Worm (Caenorhabditis elegans) whole organism, mixed stage, embryonic: ENCODE results near the gene nhr-258.

Source experiments
- M03D4.4 ChIP-seq: sonication (generic microtip); optimal IDR thresholded peaks from 2 replicates; lab custom pipeline; 2017; ENCODE audit warnings: mild to moderate bottlenecking, missing genetic modification characterization, missing compliant biosample characterization
- bed-3 ChIP-seq: fragments of 200-800 bp; sonication (Bioruptor generic); optimal IDR thresholded peaks from 3 replicates; lab custom pipeline; 2018; ENCODE audit warnings: mild to moderate bottlenecking, missing genetic modification characterization, moderate library complexity, missing compliant biosample characterization
- blmp-1 ChIP-seq: fragments of 150-350 bp; optimal IDR thresholded peaks from 2 replicates; lab custom pipeline; 2014; ENCODE audit warnings: missing biosample characterization, missing genetic modification characterization
- ceh-43 ChIP-seq: fragments of 200-800 bp; sonication (Bioruptor generic); optimal IDR thresholded peaks from 2 replicates; lab custom pipeline; 2018; ENCODE audit warnings: mild to moderate bottlenecking, missing genetic modification characterization, moderate library complexity, missing compliant biosample characterization
- ceh-83 ChIP-seq: fragments of 200-800 bp; sonication (Bioruptor generic); optimal IDR thresholded peaks from 2 replicates; lab custom pipeline; 2018; ENCODE audit warnings: mild to moderate bottlenecking, missing genetic modification characterization, missing compliant biosample characterization
- ces-1 ChIP-seq: fragments of 150-350 bp; optimal IDR thresholded peaks from 2 replicates; lab custom pipeline; 2014; ENCODE audit warnings: missing biosample characterization, missing genetic modification reagents, missing genetic modification characterization
- cnd-1 ChIP-seq: fragments of 200-800 bp; sonication (Bioruptor generic); optimal IDR thresholded peaks from 2 replicates; lab custom pipeline; 2018; ENCODE audit warnings: mild to moderate bottlenecking, missing genetic modification characterization, missing compliant biosample characterization
- drap-1 ChIP-seq: fragments of 200-800 bp; sonication (Bioruptor generic); optimal IDR thresholded peaks from 3 replicates; lab custom pipeline; 2018; ENCODE audit warnings: mild to moderate bottlenecking, missing genetic modification characterization, missing compliant biosample characterization
- elt-1 ChIP-seq: sonication (generic microtip); optimal IDR thresholded peaks from 2 replicates; lab custom pipeline; 2017; ENCODE audit warnings: missing genetic modification characterization, mild to moderate bottlenecking, missing compliant biosample characterization, antibody characterized with exemption, moderate library complexity, borderline replicate concordance; ENCODE audit not compliant: insufficient read depth
- elt-3 ChIP-seq: fragments of 150-350 bp; optimal IDR thresholded peaks from 2 replicates; lab custom pipeline; 2014; ENCODE audit warnings: missing biosample characterization, missing genetic modification characterization
- hlh-1 ChIP-seq: fragments of 150-350 bp; optimal IDR thresholded peaks from 2 replicates; lab custom pipeline; 2014; ENCODE audit warnings: missing biosample characterization, missing genetic modification reagents, missing genetic modification characterization
- lin-32 ChIP-seq: fragments of 200-800 bp; sonication (Bioruptor generic); optimal IDR thresholded peaks from 2 replicates; lab custom pipeline; 2018; ENCODE audit warnings: mild to moderate bottlenecking, missing genetic modification characterization, missing compliant biosample characterization
- lsy-2 ChIP-seq: fragments of 150-350 bp; optimal IDR thresholded peaks from 2 replicates; lab custom pipeline; 2014; ENCODE audit warnings: missing biosample characterization, missing genetic modification characterization
- mep-1 ChIP-seq: fragments of 150-350 bp; optimal IDR thresholded peaks from 2 replicates; lab custom pipeline; 2017; ENCODE audit warnings: missing biosample characterization, missing genetic modification reagents, missing genetic modification characterization, inconsistent platforms
- nhr-2 ChIP-seq: fragments of 150-350 bp; optimal IDR thresholded peaks from 2 replicates; lab custom pipeline; 2014; ENCODE audit warnings: missing biosample characterization, missing genetic modification characterization
- nhr-237 ChIP-seq: fragments of 150-350 bp; optimal IDR thresholded peaks from 2 replicates; lab custom pipeline; 2014; ENCODE audit warnings: missing biosample characterization, missing genetic modification characterization
- nhr-28 ChIP-seq: fragments of 150-350 bp; optimal IDR thresholded peaks from 2 replicates; lab custom pipeline; 2014; ENCODE audit warnings: missing biosample characterization, missing genetic modification characterization
- nhr-76 ChIP-seq: sonication (generic microtip); optimal IDR thresholded peaks from 2 replicates; lab custom pipeline; 2017; ENCODE audit warnings: missing biosample characterization, missing genetic modification characterization
- pha-4 ChIP-seq: fragments of 150-350 bp; optimal IDR thresholded peaks from 2 replicates; lab custom pipeline; 2018; ENCODE audit warnings: missing biosample characterization, missing genetic modification reagents, missing genetic modification characterization
- snpc-4 ChIP-seq: fragments of 150-350 bp; optimal IDR thresholded peaks from 2 replicates; lab custom pipeline; 2014; ENCODE audit warnings: missing biosample characterization, missing genetic modification characterization
- sptf-1 ChIP-seq: sonication (generic microtip); optimal IDR thresholded peaks from 2 replicates; lab custom pipeline; 2017; ENCODE audit warnings: mild to moderate bottlenecking, missing genetic modification characterization, moderate library complexity, missing compliant biosample characterization
- tbx-8 ChIP-seq: fragments of 200-800 bp; sonication (Bioruptor generic); optimal IDR thresholded peaks from 2 replicates; lab custom pipeline; 2018; ENCODE audit warnings: mild to moderate bottlenecking, missing genetic modification characterization, moderate library complexity, missing compliant biosample characterization
- unc-39 ChIP-seq: fragments of 150-350 bp; optimal IDR thresholded peaks from 2 replicates; lab custom pipeline; 2014; ENCODE audit warnings: missing biosample characterization, missing genetic modification characterization
- unc-62 ChIP-seq: fragments of 150-350 bp; optimal IDR thresholded peaks from 2 replicates; lab custom pipeline; 2014; ENCODE audit warnings: missing biosample characterization, missing genetic modification reagents, missing genetic modification characterization
- zip-8 ChIP-seq: fragments of 150-350 bp; optimal IDR thresholded peaks from 2 replicates; lab custom pipeline; 2014; ENCODE audit warnings: missing biosample characterization, missing genetic modification characterization
- ztf-11 ChIP-seq: fragments of 150-350 bp; optimal IDR thresholded peaks from 2 replicates; lab custom pipeline; 2014; ENCODE audit warnings: missing biosample characterization, missing genetic modification characterization

The nhr-258 gene

DNA sequence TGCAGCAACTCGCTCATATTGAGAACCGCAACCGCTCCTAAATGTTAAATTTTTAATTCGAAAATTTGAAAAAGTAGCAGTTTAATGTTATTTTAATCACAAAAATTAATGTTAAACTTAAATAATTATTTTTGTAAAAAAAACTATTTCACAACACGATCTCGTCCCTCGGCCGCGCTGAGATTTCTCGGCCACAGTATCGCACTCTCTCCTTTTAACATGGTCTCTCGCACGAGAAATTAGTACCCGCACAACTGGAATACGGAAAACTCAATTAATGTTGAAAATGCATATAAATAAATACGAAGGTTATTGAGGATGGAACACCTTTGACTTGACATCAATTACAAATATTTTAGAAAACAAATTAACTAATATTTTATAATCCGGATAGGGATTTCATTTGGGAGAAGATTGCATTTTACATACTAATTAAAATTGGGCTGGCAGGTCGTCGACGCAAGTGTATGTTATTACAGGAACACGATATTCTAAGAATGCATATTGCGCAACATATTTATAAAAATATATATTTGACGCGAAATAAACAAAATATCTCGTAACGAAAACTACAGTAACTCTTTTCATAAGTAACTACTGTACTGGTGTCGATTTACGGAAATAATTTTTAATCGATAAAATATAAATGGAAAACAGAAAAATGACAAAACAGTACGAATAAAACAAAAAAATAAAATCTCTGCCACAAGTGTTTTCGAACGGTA, 24.8 kb upstream of the nhr-258 start, which contains the start of gene dnc-4:
Gene dnc-4 (minus strand): TSS at position 37 of the 725 bp plus-strand sequence.
- no peak for TF ChIP-seq sptf-1 (tag; lab: Kevin White, UChicago)
- no peak for TF ChIP-seq nhr-28 (tag; lab: Kevin White, UChicago)
- TF ChIP-seq zip-8 (tag; lab: Kevin White, UChicago) = peak; percentile 85
- TF ChIP-seq ces-1 (GFP tag; lab: Kevin White, UChicago) = peak; percentile 75
- no peak for TF ChIP-seq elt-3 (tag; lab: Kevin White, UChicago)

DNA sequence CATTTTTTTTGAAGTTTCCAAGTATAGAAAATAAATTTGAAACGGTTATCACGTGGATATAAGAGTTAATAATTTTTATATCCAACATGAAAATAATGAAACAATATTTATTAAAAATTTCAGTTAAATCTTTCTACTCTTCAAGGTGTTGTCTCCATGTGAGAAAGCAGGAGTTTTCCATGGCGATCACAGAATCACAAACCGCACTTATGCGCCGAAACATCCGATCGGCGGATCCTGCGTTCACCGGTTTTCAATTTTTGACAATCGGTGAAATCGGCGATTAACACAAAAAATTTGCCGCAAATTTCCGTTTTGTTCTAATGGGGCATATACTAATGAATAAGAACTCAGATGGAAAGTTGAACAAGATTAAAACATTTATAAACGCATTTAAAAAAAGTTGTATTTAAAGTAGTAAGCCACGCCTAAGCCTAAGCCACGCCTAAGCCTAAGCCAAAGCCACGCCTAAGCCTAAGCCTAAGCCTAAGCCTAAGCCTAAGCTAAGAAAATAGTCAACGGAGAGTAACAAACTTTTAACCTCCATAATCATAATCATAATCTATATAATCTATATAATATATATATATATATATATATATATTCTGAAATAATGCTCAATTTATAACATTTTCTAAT, 22.6 kb upstream of the nhr-258 start, which contains the start of gene C26B2.2:
Gene C26B2.2 (minus strand): TSS at position 88 of the 639 bp plus-strand sequence.
- no peak for TF ChIP-seq hlh-1
- no peak for TF ChIP-seq lsy-2 (tag; lab: Kevin White, UChicago)
- no peak for TF ChIP-seq nhr-28 (tag; lab: Kevin White, UChicago)
- TF ChIP-seq nhr-2 (tag; lab: Kevin White, UChicago) = no peak
- TF ChIP-seq bed-3 (GFP tag; lab: Kevin White, UChicago) = no peak
- no peak for TF ChIP-seq pha-4 (tag; lab: Kevin White, UChicago)
- TF ChIP-seq unc-62 (GFP tag; lab: Kevin White, UChicago) = no peak
- TF ChIP-seq nhr-237 (tag; lab: Kevin White, UChicago) = no peak
- TF ChIP-seq ceh-83 (GFP tag; lab: Kevin White, UChicago) = no peak
- TF ChIP-seq tbx-8 (GFP tag; lab: Kevin White, UChicago) = no peak
- no peak for TF ChIP-seq drap-1
- TF ChIP-seq ztf-11 (tag; lab: Kevin White, UChicago) = no peak
- no peak for TF ChIP-seq lin-32 (GFP tag; lab: Kevin White, UChicago)
- no peak for TF ChIP-seq snpc-4 (tag; lab: Kevin White, UChicago)
- no peak for TF ChIP-seq nhr-76 (tag; lab: Kevin White, UChicago)

DNA sequence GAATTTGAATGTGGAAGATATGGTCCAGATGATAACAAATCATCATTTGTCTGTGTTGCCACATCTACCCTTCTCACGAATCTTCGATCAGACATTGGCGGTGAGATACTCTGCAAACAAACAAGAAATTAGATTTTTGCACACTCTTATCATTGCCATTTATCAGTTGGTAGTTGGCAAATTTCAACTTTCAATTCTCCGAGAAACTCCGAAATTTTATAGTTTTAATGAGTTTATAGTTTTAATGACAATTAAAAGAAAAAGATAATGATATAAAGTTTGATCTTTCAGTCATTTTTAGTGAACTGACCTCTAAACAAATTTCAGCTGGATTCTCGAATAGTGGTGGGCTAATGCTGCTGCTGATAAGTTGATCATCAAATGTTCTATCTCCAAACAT, 20.9 kb upstream of the nhr-258 start:
- TF ChIP-seq lin-32 (GFP tag; lab: Kevin White, UChicago) (no peak), zip-8 (tag; lab: Kevin White, UChicago) (no peak), nhr-76 (tag; lab: Kevin White, UChicago) (no peak), blmp-1 (tag; lab: Kevin White, UChicago) (no peak), mep-1 (tag; lab: Kevin White, UChicago) (no peak), elt-1 (tag; lab: Kevin White, UChicago) (no peak), elt-3 (tag; lab: Kevin White, UChicago) (no peak), nhr-28 (tag; lab: Kevin White, UChicago) (no peak), ztf-11 (tag; lab: Kevin White, UChicago) (no peak), sptf-1 (tag; lab: Kevin White, UChicago) (no peak), drap-1 (no peak), pha-4 (tag; lab: Kevin White, UChicago) (no peak), cnd-1 (tag; lab: Kevin White, UChicago) (no peak), ceh-83 (GFP tag; lab: Kevin White, UChicago) (no peak), tbx-8 (GFP tag; lab: Kevin White, UChicago) (no peak), ces-1 (GFP tag; lab: Kevin White, UChicago) (no peak)

DNA sequence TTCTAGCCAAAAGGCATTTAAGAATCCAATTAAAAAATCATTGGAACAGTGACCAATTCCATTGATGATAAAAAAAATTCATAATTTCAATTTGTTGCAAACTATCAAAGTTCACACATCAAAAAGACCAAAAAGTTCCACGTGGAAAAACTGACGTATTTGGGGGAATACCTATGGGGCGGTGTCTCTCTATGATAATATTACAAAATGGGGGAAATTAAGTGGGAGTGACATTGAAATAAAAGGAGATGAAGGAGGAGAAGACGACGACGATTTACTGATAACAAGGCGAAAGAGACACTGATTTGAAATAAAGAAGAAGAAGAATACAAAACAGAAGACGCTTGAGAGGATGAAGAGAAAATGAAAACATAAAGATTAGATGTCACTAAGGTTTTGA, 18.4 kb upstream of the nhr-258 start:
- TF ChIP-seq unc-39 (tag; lab: Kevin White, UChicago) = no peak
- no peak for TF ChIP-seq cnd-1 (tag; lab: Kevin White, UChicago)
- no peak for TF ChIP-seq ceh-43 (GFP tag; lab: Kevin White, UChicago)
- no peak for TF ChIP-seq zip-8 (tag; lab: Kevin White, UChicago)
- TF ChIP-seq snpc-4 (tag; lab: Kevin White, UChicago) = no peak
- TF ChIP-seq M03D4.4 (tag; lab: Kevin White, UChicago) = no peak

DNA sequence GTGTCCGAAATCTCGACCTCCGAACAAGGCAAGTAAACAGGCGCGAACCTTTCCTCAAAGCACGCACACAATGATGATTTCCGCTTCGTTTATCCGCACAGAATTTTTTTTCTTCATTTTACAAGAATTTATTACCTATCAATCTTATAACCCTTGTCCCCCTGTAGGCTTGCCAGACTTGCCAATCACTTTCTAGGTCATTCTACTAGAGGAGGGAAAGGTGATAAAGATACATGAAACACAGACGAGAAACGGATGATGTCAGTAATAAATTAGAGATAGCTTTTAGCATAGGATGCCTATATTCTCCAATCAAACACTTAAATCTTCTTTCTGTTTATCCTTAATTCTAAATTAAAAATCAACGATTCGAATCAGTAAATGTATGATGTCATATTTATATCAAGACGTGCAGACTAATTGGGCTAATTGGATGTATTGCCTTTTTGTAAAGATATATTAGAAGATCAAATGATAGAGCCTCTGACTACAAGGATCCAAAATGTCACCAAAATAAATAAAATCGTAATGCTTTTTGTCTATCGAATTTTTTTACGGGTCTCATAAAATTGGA, 17.4 kb upstream of the nhr-258 start:
- TF ChIP-seq M03D4.4 (tag; lab: Kevin White, UChicago) = no peak
